Worm (Caenorhabditis elegans): ENCODE measurements around the gene F54C4.4.

- TF ChIP-seq F37B4.10 (GFP tag; IDR thresholded peaks at IDR 0.05) (no peak), attf-6 (GFP tag; IDR thresholded peaks at IDR 0.05) (no peak), cebp-1 (GFP tag; IDR thresholded peaks at IDR 0.05) (no peak), cebp-1 (tag; optimal IDR thresholded peaks at IDR 0.05) (no peak), hrde-1 (tag; optimal IDR thresholded peaks at IDR 0.05; ENCODE audit: borderline replicate concordance) (no peak), bed-2 (GFP tag; IDR thresholded peaks at IDR 0.05) (no peak), snpc-3.4 (tag; optimal IDR thresholded peaks at IDR 0.05) (no peak), fkh-3 (tag; optimal IDR thresholded peaks at IDR 0.05) (no peak)
Observed at ce11 chrIII:131627-132026, 44.4 kb upstream of the F54C4.4 start.
